Worm (Caenorhabditis elegans) whole organism, midembryonic: ENCODE results near the gene F58F12.12.

ENCODE experiments used
- flt-1 ChIP-seq: fragments of 200-800 bp; sonication (Bioruptor generic); IDR thresholded peaks from 2 replicates; pipeline ENCODE4 v1.3.6; 2022; ENCODE audit warnings: missing genetic modification characterization, missing compliant biosample characterization
- klf-2 ChIP-seq: fragments of 200-800 bp; sonication (Bioruptor generic); conservative IDR thresholded peaks from 2 replicates; pipeline ENCODE4 v1.3.6; 2022; ENCODE audit warnings: missing genetic modification reagents, missing genetic modification characterization, missing compliant biosample characterization
- med-1 ChIP-seq: sonication (generic microtip); optimal IDR thresholded peaks from 2 replicates; lab custom pipeline; 2017; ENCODE audit warnings: missing genetic modification characterization, mild to moderate bottlenecking, missing compliant biosample characterization, antibody characterized with exemption, missing genetic modification reagents; ENCODE audit not compliant: insufficient read depth
- tab-1 ChIP-seq: fragments of 200-800 bp; sonication (Bioruptor generic); IDR thresholded peaks from 2 replicates; pipeline ENCODE4 v1.3.6; 2022; ENCODE audit warnings: missing genetic modification characterization, missing compliant biosample characterization
- ztf-29 ChIP-seq: fragments of 200-800 bp; sonication (Bioruptor generic); IDR thresholded peaks from 2 replicates; pipeline ENCODE4 v1.3.6; 2022; ENCODE audit warnings: missing genetic modification reagents, missing genetic modification characterization, missing compliant biosample characterization

ce11 chrII:6348360-6348759 lies 32.6 kb upstream of the F58F12.12 start:
- no peak for TF ChIP-seq klf-2 (GFP tag; lab: Robert Waterston, UW)
- TF ChIP-seq tab-1 (GFP tag; lab: Robert Waterston, UW) = 0 out of 2 replicates have a peak, but pooled peaks have one; percentile 11
- TF ChIP-seq med-1 (GFP tag; lab: Kevin White, UChicago) = no peak
- TF ChIP-seq ztf-29 (GFP tag; lab: Robert Waterston, UW) = no peak
- 0 out of 2 replicates have a peak, but pooled peaks have one; percentile 51 for TF ChIP-seq flt-1 (GFP tag; lab: Robert Waterston, UW)
